Fruit fly (Drosophila melanogaster): Measurements from ENCODE around the gene CG13445.

- TF ChIP-seq prd (optimal IDR thresholded peaks at IDR 0.05) = no peak
- no peak for TF ChIP-seq prd (GFP tag; IDR thresholded peaks at IDR 0.05)
- no peak for TF ChIP-seq CG7987 (GFP tag; optimal IDR thresholded peaks at IDR 0.05)
- no peak for TF ChIP-seq CG17802 (tag; optimal IDR thresholded peaks at IDR 0.05)
- TF ChIP-seq cato (GFP tag; optimal IDR thresholded peaks at IDR 0.05; ENCODE audit: borderline replicate concordance) = no peak
These were observed 46.7 kb upstream of the CG13445 start for dm6 chr3L:15762449-15763189.
